Worm (Caenorhabditis elegans) whole organism, L4 larva: ENCODE measurements around the gene ceh-89.

Experiments
- F37D6.2 ChIP-seq: sonication (generic microtip); optimal IDR thresholded peaks from 2 replicates; lab custom pipeline; 2016; ENCODE audit warnings: mild to moderate bottlenecking, missing genetic modification characterization, missing compliant biosample characterization
- attf-4 ChIP-seq: sonication (generic microtip); optimal IDR thresholded peaks from 3 replicates; lab custom pipeline; 2017; ENCODE audit warnings: missing biosample characterization, missing genetic modification characterization
- egl-43 ChIP-seq: fragments of 200-800 bp; sonication (Bioruptor generic); IDR thresholded peaks from 2 replicates; pipeline ENCODE4 v1.3.6; 2022; ENCODE audit warnings: missing genetic modification reagents, missing genetic modification characterization, missing compliant biosample characterization
- lin-39 ChIP-seq: fragments of 150-350 bp; optimal IDR thresholded peaks from 2 replicates; lab custom pipeline; 2014; ENCODE audit warnings: missing biosample characterization, missing genetic modification reagents, missing genetic modification characterization
- pha-4 ChIP-seq, 2 experiments: fragments of 150-350 bp in 1 of 2; fragments of 200-800 bp in 1 of 2; sonication (Bioruptor generic) in 1 of 2; IDR thresholded peaks in 1 of 2; optimal IDR thresholded peaks in 1 of 2; 2 replicates each; pipeline versions ENCODE4 v1.3.6 to Lab custom; 2014 to 2022; ENCODE audit warnings: missing genetic modification characterization in 2 of 2, missing genetic modification reagents in 2 of 2, missing biosample characterization in 1 of 2, missing compliant biosample characterization in 1 of 2
- unc-39 ChIP-seq: sonication (generic microtip); optimal IDR thresholded peaks from 2 replicates; lab custom pipeline; 2017; ENCODE audit warnings: missing biosample characterization, missing genetic modification characterization
- unc-62 ChIP-seq, 3 experiments: fragments of 150-350 bp in 1 of 3; sonication (generic microtip); optimal IDR thresholded peaks in 2 of 3; peaks in 1 of 3; 1 replicate in 1 of 3; 2 replicates in 2 of 3; lab custom pipeline; 2014 to 2017; ENCODE audit warnings: missing biosample characterization in 3 of 3, missing genetic modification characterization in 3 of 3, missing genetic modification reagents in 3 of 3, missing genotype in 1 of 3

ce11 chrX:14134883-14135282 is 6.9 kb upstream of the ceh-89 start:
- TF ChIP-seq egl-43 (GFP tag; lab: Robert Waterston, UW) (peak; percentile 71; the same call in 1 of the 2 replicates), F37D6.2 (no peak), lin-39 (tag; lab: Kevin White, UChicago) (no peak), pha-4 (GFP tag; IDR thresholded peaks at IDR 0.05; lab: Robert Waterston, UW) (peak; percentile 54; the same call in 1 of the 2 replicates), pha-4 (tag; optimal IDR thresholded peaks at IDR 0.05; lab: Kevin White, UChicago) (no peak), attf-4 (tag; lab: Kevin White, UChicago) (no peak), unc-62 (GFP tag; optimal IDR thresholded peaks at IDR 0.05 in 1 of 2; lab: Kevin White, UChicago) (no peak), unc-62 (tag; optimal IDR thresholded peaks at IDR 0.05; lab: Kevin White, UChicago) (no peak), unc-39 (tag; lab: Kevin White, UChicago) (no peak)
